Worm (Caenorhabditis elegans) whole organism, midembryonic: ENCODE results near the gene T05A8.7.

Experiments
- T22C8.4 ChIP-seq: fragments of 200-800 bp; sonication (Bioruptor generic); IDR thresholded peaks from 2 replicates; pipeline ENCODE4 v1.3.6; 2022; ENCODE audit warnings: missing genetic modification characterization, missing compliant biosample characterization
- cog-1 ChIP-seq: sonication (generic microtip); optimal IDR thresholded peaks from 2 replicates; lab custom pipeline; 2016; ENCODE audit warnings: missing genetic modification characterization, missing compliant biosample characterization
- flt-1 ChIP-seq: fragments of 200-800 bp; sonication (Bioruptor generic); IDR thresholded peaks from 2 replicates; pipeline ENCODE4 v1.3.6; 2022; ENCODE audit warnings: missing genetic modification characterization, missing compliant biosample characterization
- klf-2 ChIP-seq: fragments of 200-800 bp; sonication (Bioruptor generic); conservative IDR thresholded peaks from 2 replicates; pipeline ENCODE4 v1.3.6; 2022; ENCODE audit warnings: missing genetic modification reagents, missing genetic modification characterization, missing compliant biosample characterization
- med-1 ChIP-seq: sonication (generic microtip); optimal IDR thresholded peaks from 2 replicates; lab custom pipeline; 2017; ENCODE audit warnings: missing genetic modification characterization, mild to moderate bottlenecking, missing compliant biosample characterization, antibody characterized with exemption, missing genetic modification reagents; ENCODE audit not compliant: insufficient read depth
- ref-1 ChIP-seq: fragments of 200-800 bp; sonication (Bioruptor generic); conservative IDR thresholded peaks from 2 replicates; pipeline ENCODE4 v1.3.6; 2022; ENCODE audit warnings: missing genetic modification reagents, missing genetic modification characterization, missing compliant biosample characterization
- tab-1 ChIP-seq: fragments of 200-800 bp; sonication (Bioruptor generic); IDR thresholded peaks from 2 replicates; pipeline ENCODE4 v1.3.6; 2022; ENCODE audit warnings: missing genetic modification characterization, missing compliant biosample characterization
- ztf-29 ChIP-seq: fragments of 200-800 bp; sonication (Bioruptor generic); IDR thresholded peaks from 2 replicates; pipeline ENCODE4 v1.3.6; 2022; ENCODE audit warnings: missing genetic modification reagents, missing genetic modification characterization, missing compliant biosample characterization

DNA sequence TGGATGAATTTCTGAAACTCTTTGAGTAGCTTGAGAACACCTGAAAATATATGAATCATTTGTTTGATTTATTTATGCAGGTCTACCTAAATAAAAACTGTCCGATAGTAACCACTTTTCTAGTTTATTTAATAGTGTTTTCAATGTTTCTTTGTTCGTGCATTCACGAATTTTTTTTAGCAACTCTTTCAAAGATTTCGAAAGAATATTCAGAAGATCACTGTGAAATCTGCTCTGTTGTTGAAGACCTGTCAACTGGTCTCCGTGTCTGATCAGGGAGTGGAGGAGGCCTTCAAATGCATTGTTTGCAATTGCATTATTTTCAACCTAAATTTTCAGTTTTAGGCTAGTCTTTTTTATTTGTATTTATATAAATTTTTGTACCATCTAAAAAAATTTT, 32.2 kb downstream of the T05A8.7 start, which contains the start of gene T05A8.1:
- TF ChIP-seq flt-1 (GFP tag; lab: Robert Waterston, UW) = no peak
- TF ChIP-seq med-1 (GFP tag; lab: Kevin White, UChicago) = no peak
- no peak for TF ChIP-seq tab-1 (GFP tag; lab: Robert Waterston, UW)
- TF ChIP-seq ref-1 (GFP tag; lab: Robert Waterston, UW) = no peak
- no peak for TF ChIP-seq ztf-29 (GFP tag; lab: Robert Waterston, UW)
- no peak for TF ChIP-seq T22C8.4 (GFP tag; lab: Robert Waterston, UW)
- no peak for TF ChIP-seq cog-1 (tag; lab: Kevin White, UChicago)
- no peak for TF ChIP-seq klf-2 (GFP tag; lab: Robert Waterston, UW)
